Fruit fly (Drosophila melanogaster): ENCODE results near the gene RFeSP.
A peak's percentile ranks its signal among the peaks of the same experiment; 100 is the strongest.

Gene RFeSP

dm6 chr2L:1568631-1569030, 45.3 kb downstream of the RFeSP start (continued):
- TF ChIP-seq CG42726 (GFP tag; IDR thresholded peaks at IDR 0.05; ENCODE audit: partially characterized antibody) (no peak), CG8089 (GFP tag; optimal IDR thresholded peaks at IDR 0.05) (no peak), CG9727 (GFP tag; optimal IDR thresholded peaks at IDR 0.05) (no peak), bsh (GFP tag; optimal IDR thresholded peaks at IDR 0.05) (peak in 1 of 2 experiments; percentile 19), CG17612 (GFP tag; IDR thresholded peaks at IDR 0.05) (no peak), pb (GFP tag; optimal IDR thresholded peaks at IDR 0.05) (no peak), Eip74EF (GFP tag; optimal IDR thresholded peaks at IDR 0.05) (no peak), CG10267 (tag; optimal IDR thresholded peaks at IDR 0.05) (no peak), dysf (GFP tag; IDR thresholded peaks at IDR 0.05) (peak; percentile 47; the same call in 1 of the 3 replicates), Dip2 (GFP tag; IDR thresholded peaks at IDR 0.05) (no peak), YL-1 (GFP tag; optimal IDR thresholded peaks at IDR 0.05) (no peak), Blimp-1 (GFP tag; optimal IDR thresholded peaks at IDR 0.05) (peak; percentile 43), CG5245 (GFP tag; optimal IDR thresholded peaks at IDR 0.05) (no peak), HLH3B (GFP tag; IDR thresholded peaks at IDR 0.05) (no peak), stc (GFP tag; IDR thresholded peaks at IDR 0.05) (no peak), CG16863 (GFP tag; optimal IDR thresholded peaks at IDR 0.05) (no peak), CG17328 (GFP tag; IDR thresholded peaks at IDR 0.05) (peak; percentile 19; the same call in 1 of the 2 replicates), HHEX (GFP tag; optimal IDR thresholded peaks at IDR 0.05) (no peak), NC2β (GFP tag; optimal IDR thresholded peaks at IDR 0.05) (no peak), luna (GFP tag; optimal IDR thresholded peaks at IDR 0.05) (no peak), sd (tag; optimal IDR thresholded peaks at IDR 0.05) (peak; percentile 17), HmgD (GFP tag; optimal IDR thresholded peaks at IDR 0.05) (no peak), Trl (optimal IDR thresholded peaks at IDR 0.05) (no peak), Trl (GFP tag; optimal IDR thresholded peaks at IDR 0.05) (no peak), D19B (GFP tag; optimal IDR thresholded peaks at IDR 0.05) (no peak), Sry-δ (GFP tag; optimal IDR thresholded peaks at IDR 0.05) (no peak), MBD-R2 (GFP tag; IDR thresholded peaks at IDR 0.05) (no peak), Dref (GFP tag; IDR thresholded peaks at IDR 0.05) (no peak), CG33557 (GFP tag; optimal IDR thresholded peaks at IDR 0.05) (no peak), Ada2b (GFP tag; IDR thresholded peaks at IDR 0.05) (0 out of 2 replicates have a peak, but pooled peaks have one; percentile 8), NFAT (GFP tag; IDR thresholded peaks at IDR 0.05) (no peak), sob (GFP tag; IDR thresholded peaks at IDR 0.05) (peak; percentile 26; the same call in 1 of the 2 replicates), cg (GFP tag; optimal IDR thresholded peaks at IDR 0.05) (no peak), CG15601 (tag; optimal IDR thresholded peaks at IDR 0.05) (no peak), Lim3 (GFP tag; IDR thresholded peaks at IDR 0.05) (no peak), fd3F (GFP tag; optimal IDR thresholded peaks at IDR 0.05) (no peak), CG31441 (GFP tag; IDR thresholded peaks at IDR 0.05) (peak; percentile 36; the same call in 1 of the 2 replicates), Deaf1 (tag; optimal IDR thresholded peaks at IDR 0.05) (no peak), toy (GFP tag; IDR thresholded peaks at IDR 0.05) (no peak), HLH4C (GFP tag; IDR thresholded peaks at IDR 0.05; ENCODE audit: partially characterized antibody) (no peak), run (tag; optimal IDR thresholded peaks at IDR 0.05) (no peak), CG34422 (GFP tag; IDR thresholded peaks at IDR 0.05) (no peak), Drgx (GFP tag; IDR thresholded peaks at IDR 0.05) (0 out of 2 replicates have a peak, but pooled peaks have one; percentile 12), sqz (GFP tag; optimal IDR thresholded peaks at IDR 0.05) (no peak), Lhr (GFP tag; optimal IDR thresholded peaks at IDR 0.05) (no peak), Meics (GFP tag; optimal IDR thresholded peaks at IDR 0.05) (peak; percentile 2), CG9609 (GFP tag; optimal IDR thresholded peaks at IDR 0.05) (no peak), Dip3 (GFP tag; optimal IDR thresholded peaks at IDR 0.05) (no peak), CG12299 (tag; optimal IDR thresholded peaks at IDR 0.05) (no peak), CG17568 (GFP tag; optimal IDR thresholded peaks at IDR 0.05) (no peak), Doc2 (GFP tag; IDR thresholded peaks at IDR 0.05) (no peak), CG10565 (GFP tag; optimal IDR thresholded peaks at IDR 0.05) (no peak)

Data from whole organism, embryonic.